Worm (Caenorhabditis elegans): ENCODE data around the gene R13H4.2.

- TF ChIP-seq hmg-20 (GFP tag; IDR thresholded peaks at IDR 0.05): no peak
- TF ChIP-seq athp-1 (tag; optimal IDR thresholded peaks at IDR 0.05): no peak
- no peak for TF ChIP-seq ama-1 (optimal IDR thresholded peaks at IDR 0.05)
- TF ChIP-seq ama-1 (GFP tag; optimal IDR thresholded peaks at IDR 0.05): no peak
- TF ChIP-seq chd-7 (tag; optimal IDR thresholded peaks at IDR 0.05): no peak
- no peak for TF ChIP-seq B0019.2 (GFP tag; conservative IDR thresholded peaks at IDR 0.05)
These were observed 9.3 kb downstream of the R13H4.2 start, which contains the start of gene hmp-1 for ce11 chrV:11845492-11845891.
